Worm (Caenorhabditis elegans): ENCODE data around the gene clec-67.
"Not testable (repeated sequence)": the region's sequence is repeated elsewhere in the genome, so short reads cannot be mapped to it uniquely, and the experiment has no call there.

The clec-67 gene

ce11 chrIV:3932408-3932807 lies 10.4 kb downstream of the clec-67 start, which contains the start of gene clec-70:
TSS of gene clec-70 (plus strand) at chrIV:3932708.
- TF ChIP-seq fkh-10 (GFP tag; optimal IDR thresholded peaks at IDR 0.05); nhr-11 (tag; optimal IDR thresholded peaks at IDR 0.05); pqm-1 (tag; optimal IDR thresholded peaks at IDR 0.05): not testable (repeated sequence)

- TF ChIP-seq elt-2 (tag; optimal IDR thresholded peaks at IDR 0.05) (peak; percentile 6), nhr-76 (tag; optimal IDR thresholded peaks at IDR 0.05) (no peak)
Observed at ce11 chrIV:3937097-3937496, 15.1 kb downstream of the clec-67 start, which contains the start of gene clec-71. TSS of gene clec-71 (plus strand) at chrIV:3937458.

- peak; percentile 22 for TF ChIP-seq pqm-1 (tag; optimal IDR thresholded peaks at IDR 0.05)
- TF ChIP-seq elt-2 (tag; optimal IDR thresholded peaks at IDR 0.05) = peak; percentile 49
- TF ChIP-seq lin-39 (tag; optimal IDR thresholded peaks at IDR 0.05) = no peak
- TF ChIP-seq ztf-11 (tag; optimal IDR thresholded peaks at IDR 0.05) = no peak
Observed at ce11 chrIV:3941658-3942328, 19.8 kb downstream of the clec-67 start, which contains the start of gene clec-174. TSS of gene clec-174 (minus strand) at chrIV:3941708.

ce11 chrIV:3943003-3943402 lies 21.0 kb downstream of the clec-67 start, which contains the start of gene Y46C8AL.11:
TSS of gene Y46C8AL.11 (plus strand) at chrIV:3943303.
- TF ChIP-seq nhr-12 (tag; optimal IDR thresholded peaks at IDR 0.05) = no peak
- no peak for TF ChIP-seq ztf-4 (tag; optimal IDR thresholded peaks at IDR 0.05)
- no peak for TF ChIP-seq ama-1 (optimal IDR thresholded peaks at IDR 0.05)
- TF ChIP-seq nfya-1 (tag; optimal IDR thresholded peaks at IDR 0.05; ENCODE audit: insufficient read depth) = no peak
- TF ChIP-seq nhr-28 (tag; optimal IDR thresholded peaks at IDR 0.05) = no peak
- TF ChIP-seq nhr-25 (tag; optimal IDR thresholded peaks at IDR 0.05) = no peak
- TF ChIP-seq skn-1 (tag; optimal IDR thresholded peaks at IDR 0.05) = no peak
- no peak for TF ChIP-seq jun-1 (tag; optimal IDR thresholded peaks at IDR 0.05)
- TF ChIP-seq fkh-2 (tag; optimal IDR thresholded peaks at IDR 0.05) = no peak
- no peak for TF ChIP-seq lin-15B (tag; optimal IDR thresholded peaks at IDR 0.05)
- no peak for TF ChIP-seq lin-39 (tag; optimal IDR thresholded peaks at IDR 0.05)
- TF ChIP-seq pqm-1 (tag; optimal IDR thresholded peaks at IDR 0.05) = no peak
- no peak for TF ChIP-seq elt-3 (tag; optimal IDR thresholded peaks at IDR 0.05)
- no peak for TF ChIP-seq nhr-237 (tag; optimal IDR thresholded peaks at IDR 0.05)

ce11 chrIV:3944459-3944858 lies 22.5 kb downstream of the clec-67 start, which contains the start of gene clec-72:
TSS of gene clec-72 (plus strand) at chrIV:3944816.
- TF ChIP-seq fkh-2 (tag; optimal IDR thresholded peaks at IDR 0.05) = no peak
- TF ChIP-seq elt-2 (tag; optimal IDR thresholded peaks at IDR 0.05) = peak; percentile 98
- no peak for TF ChIP-seq ceh-9 (tag; optimal IDR thresholded peaks at IDR 0.05)
- TF ChIP-seq snpc-4 (tag; optimal IDR thresholded peaks at IDR 0.05) = no peak
- no peak for TF ChIP-seq ceh-82 (tag; optimal IDR thresholded peaks at IDR 0.05)
- TF ChIP-seq elt-3 (tag; optimal IDR thresholded peaks at IDR 0.05) = no peak
- no peak for TF ChIP-seq fkh-10 (GFP tag; optimal IDR thresholded peaks at IDR 0.05)
- TF ChIP-seq nhr-77 (tag; optimal IDR thresholded peaks at IDR 0.05) = no peak
- TF ChIP-seq nfya-1 (tag; optimal IDR thresholded peaks at IDR 0.05; ENCODE audit: insufficient read depth) = no peak
- no peak for TF ChIP-seq mdl-1 (tag; optimal IDR thresholded peaks at IDR 0.05)
- TF ChIP-seq nhr-11 (tag; optimal IDR thresholded peaks at IDR 0.05) = no peak
- TF ChIP-seq jun-1 (tag; optimal IDR thresholded peaks at IDR 0.05) = peak; percentile 84
- no peak for TF ChIP-seq lin-15B (tag; optimal IDR thresholded peaks at IDR 0.05)
- peak; percentile 92 for TF ChIP-seq pqm-1 (tag; optimal IDR thresholded peaks at IDR 0.05)
- TF ChIP-seq egl-27 (tag; optimal IDR thresholded peaks at IDR 0.05) = no peak
- TF ChIP-seq skn-1 (tag; optimal IDR thresholded peaks at IDR 0.05) = peak; percentile 41
- no peak for TF ChIP-seq ama-1 (optimal IDR thresholded peaks at IDR 0.05)
- no peak for TF ChIP-seq pha-4 (tag; optimal IDR thresholded peaks at IDR 0.05)
- TF ChIP-seq aly-2 (tag; optimal IDR thresholded peaks at IDR 0.05) = no peak

ce11 chrIV:3956095-3956494 lies 34.1 kb downstream of the clec-67 start, which contains the start of gene clec-73:
TSS of gene clec-73 (minus strand) at chrIV:3956195.
- TF ChIP-seq nhr-12 (tag; optimal IDR thresholded peaks at IDR 0.05) (no peak), mml-1 (tag; optimal IDR thresholded peaks at IDR 0.05) (no peak), nfya-1 (tag; optimal IDR thresholded peaks at IDR 0.05; ENCODE audit: insufficient read depth) (no peak), tbx-2 (tag; optimal IDR thresholded peaks at IDR 0.05) (no peak), skn-1 (tag; optimal IDR thresholded peaks at IDR 0.05) (no peak), nhr-43 (tag; optimal IDR thresholded peaks at IDR 0.05; ENCODE audit: poor library complexity, severe bottlenecking) (no peak), ceh-82 (tag; optimal IDR thresholded peaks at IDR 0.05) (no peak), nhr-77 (tag; optimal IDR thresholded peaks at IDR 0.05) (no peak), ZK546.5 (tag; optimal IDR thresholded peaks at IDR 0.05) (no peak)
